Fruit fly (Drosophila melanogaster): ENCODE data around the gene CG10559.

DNA sequence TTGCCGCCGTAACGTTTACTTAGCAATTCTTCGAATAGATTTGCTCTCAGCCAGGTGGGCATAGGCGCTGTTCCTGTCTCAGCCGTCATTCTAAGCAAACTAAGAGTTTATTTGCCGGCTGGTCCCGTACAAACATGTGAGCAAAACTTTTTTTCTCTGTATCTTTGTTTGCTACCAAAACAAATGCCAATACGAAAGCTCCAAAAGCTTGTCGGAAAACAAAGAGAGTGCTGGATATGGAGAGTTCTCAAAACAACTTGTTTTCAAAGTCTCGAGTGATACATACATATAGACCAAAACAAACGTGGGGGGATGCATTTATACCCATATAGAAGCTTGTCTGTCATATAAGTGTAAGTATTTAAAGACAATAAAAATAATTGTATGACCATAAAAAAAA, at the start of gene CG10559:
- TF ChIP-seq CG7101 (tag; optimal IDR thresholded peaks at IDR 0.05), result no peak
- peak; percentile 73 for TF ChIP-seq kay (GFP tag; ENCODE audit: borderline replicate concordance)

Measured in whole organism, adult.